Worm (Caenorhabditis elegans) whole organism, L3 larva: Measurements from ENCODE around the gene toca-2.

Experiments
- R02D3.7 ChIP-seq: fragments of 150-350 bp; optimal IDR thresholded peaks from 2 replicates; lab custom pipeline; 2014; ENCODE audit warnings: missing biosample characterization, missing genetic modification characterization
- ZK546.5 ChIP-seq: sonication (generic microtip); optimal IDR thresholded peaks from 2 replicates; lab custom pipeline; 2017; ENCODE audit warnings: missing biosample characterization, missing genetic modification characterization
- aly-2 ChIP-seq: fragments of 150-350 bp; optimal IDR thresholded peaks from 2 replicates; lab custom pipeline; 2014; ENCODE audit warnings: missing biosample characterization, missing genetic modification characterization
- ama-1 ChIP-seq: fragments of 150-350 bp; optimal IDR thresholded peaks from 2 replicates; lab custom pipeline; 2018
- ceh-28 ChIP-seq: fragments of 150-350 bp; optimal IDR thresholded peaks from 2 replicates; lab custom pipeline; 2014; ENCODE audit warnings: missing biosample characterization, missing genetic modification reagents, missing genetic modification characterization
- ceh-82 ChIP-seq: fragments of 150-350 bp; optimal IDR thresholded peaks from 2 replicates; lab custom pipeline; 2014; ENCODE audit warnings: missing biosample characterization, missing genetic modification characterization
- daf-12 ChIP-seq: fragments of 150-350 bp; optimal IDR thresholded peaks from 2 replicates; lab custom pipeline; 2014; ENCODE audit warnings: missing biosample characterization, missing genetic modification reagents, missing genetic modification characterization
- egl-27 ChIP-seq: sonication (generic microtip); optimal IDR thresholded peaks from 4 replicates; lab custom pipeline; 2017; ENCODE audit warnings: missing biosample characterization, missing genetic modification reagents, missing genetic modification characterization
- egl-5 ChIP-seq: fragments of 150-350 bp; optimal IDR thresholded peaks from 2 replicates; lab custom pipeline; 2017; ENCODE audit warnings: missing biosample characterization, missing genetic modification reagents, missing genetic modification characterization, inconsistent platforms
- elt-2 ChIP-seq: sonication (generic microtip); optimal IDR thresholded peaks from 2 replicates; lab custom pipeline; 2016; ENCODE audit warnings: missing genetic modification reagents, mild to moderate bottlenecking, missing genetic modification characterization, missing compliant biosample characterization
- elt-3 ChIP-seq, 3 experiments: fragments of 150-350 bp in 1 of 3; sonication (generic microtip) in 2 of 3; optimal IDR thresholded peaks; 2 replicates in 2 of 3; 4 replicates in 1 of 3; lab custom pipeline; 2014 to 2017; ENCODE audit warnings: missing biosample characterization in 3 of 3, missing genetic modification characterization in 3 of 3
- eor-1 ChIP-seq, 2 experiments: fragments of 150-350 bp; optimal IDR thresholded peaks; 2 replicates each; lab custom pipeline; 2014 to 2018; ENCODE audit warnings: missing biosample characterization in 2 of 2, missing genetic modification characterization in 2 of 2
- fkh-10 ChIP-seq: sonication (generic microtip); optimal IDR thresholded peaks from 2 replicates; lab custom pipeline; 2017; ENCODE audit warnings: missing biosample characterization, missing genetic modification reagents, missing genetic modification characterization
- hmg-11 ChIP-seq: sonication (generic microtip); optimal IDR thresholded peaks from 2 replicates; lab custom pipeline; 2016; ENCODE audit warnings: missing genetic modification characterization, missing compliant biosample characterization
- jun-1 ChIP-seq: fragments of 150-350 bp; optimal IDR thresholded peaks from 2 replicates; lab custom pipeline; 2014; ENCODE audit warnings: missing biosample characterization, missing genetic modification reagents, missing genetic modification characterization
- lin-15B ChIP-seq: fragments of 150-350 bp; optimal IDR thresholded peaks from 2 replicates; lab custom pipeline; 2014; ENCODE audit warnings: missing biosample characterization, missing genetic modification characterization
- lin-39 ChIP-seq: fragments of 150-350 bp; optimal IDR thresholded peaks from 2 replicates; lab custom pipeline; 2018; ENCODE audit warnings: missing biosample characterization, missing genetic modification reagents, missing genetic modification characterization
- mml-1 ChIP-seq: fragments of 150-350 bp; sonication (generic microtip); optimal IDR thresholded peaks from 3 replicates; lab custom pipeline; 2014; ENCODE audit warnings: missing biosample characterization, missing genetic modification characterization
- nfya-1 ChIP-seq: sonication (generic microtip); optimal IDR thresholded peaks from 2 replicates; lab custom pipeline; 2017; ENCODE audit warnings: missing genetic modification characterization, mild to moderate bottlenecking, missing compliant biosample characterization, antibody characterized with exemption, moderate library complexity; ENCODE audit not compliant: insufficient read depth
- nhr-11 ChIP-seq: fragments of 150-350 bp; optimal IDR thresholded peaks from 2 replicates; lab custom pipeline; 2014; ENCODE audit warnings: missing biosample characterization, missing genetic modification characterization
- nhr-23 ChIP-seq: fragments of 150-350 bp; optimal IDR thresholded peaks from 2 replicates; lab custom pipeline; 2014; ENCODE audit warnings: missing biosample characterization, missing genetic modification reagents, missing genetic modification characterization
- nhr-237 ChIP-seq: fragments of 150-350 bp; optimal IDR thresholded peaks from 2 replicates; lab custom pipeline; 2014; ENCODE audit warnings: missing biosample characterization, missing genetic modification characterization
- nhr-25 ChIP-seq: sonication (generic microtip); optimal IDR thresholded peaks from 2 replicates; lab custom pipeline; 2017; ENCODE audit warnings: missing biosample characterization, missing genetic modification characterization
- nhr-28 ChIP-seq: fragments of 150-350 bp; optimal IDR thresholded peaks from 2 replicates; lab custom pipeline; 2014; ENCODE audit warnings: missing biosample characterization, missing genetic modification characterization
- nhr-43 ChIP-seq: sonication (generic microtip); optimal IDR thresholded peaks from 2 replicates; lab custom pipeline; 2016; ENCODE audit warnings: mild to moderate bottlenecking, missing genetic modification characterization, missing compliant biosample characterization; ENCODE audit not compliant: poor library complexity, severe bottlenecking
- nhr-67 ChIP-seq: fragments of 150-350 bp; optimal IDR thresholded peaks from 2 replicates; lab custom pipeline; 2014; ENCODE audit warnings: missing biosample characterization, missing genetic modification characterization
- nhr-76 ChIP-seq: fragments of 150-350 bp; sonication (generic microtip); optimal IDR thresholded peaks from 5 replicates; lab custom pipeline; 2014; ENCODE audit warnings: missing biosample characterization, missing genetic modification characterization
- pha-4 ChIP-seq: fragments of 150-350 bp; optimal IDR thresholded peaks from 2 replicates; lab custom pipeline; 2014; ENCODE audit warnings: missing biosample characterization, missing genetic modification reagents, missing genetic modification characterization
- sea-2 ChIP-seq: fragments of 150-350 bp; sonication (generic microtip); optimal IDR thresholded peaks from 4 replicates; lab custom pipeline; 2014; ENCODE audit warnings: missing biosample characterization, missing genetic modification reagents, missing genetic modification characterization
- skn-1 ChIP-seq: fragments of 150-350 bp; optimal IDR thresholded peaks from 2 replicates; lab custom pipeline; 2014; ENCODE audit warnings: missing biosample characterization, missing genetic modification characterization
- snpc-4 ChIP-seq: fragments of 150-350 bp; optimal IDR thresholded peaks from 2 replicates; lab custom pipeline; 2014; ENCODE audit warnings: missing biosample characterization, missing genetic modification characterization
- zag-1 ChIP-seq: fragments of 150-350 bp; optimal IDR thresholded peaks from 2 replicates; lab custom pipeline; 2014; ENCODE audit warnings: missing biosample characterization, missing genetic modification characterization
- ztf-11 ChIP-seq: fragments of 150-350 bp; optimal IDR thresholded peaks from 2 replicates; lab custom pipeline; 2014; ENCODE audit warnings: missing biosample characterization, missing genetic modification characterization
- ztf-4 ChIP-seq: fragments of 150-350 bp; optimal IDR thresholded peaks from 2 replicates; lab custom pipeline; 2014; ENCODE audit warnings: missing biosample characterization, missing genetic modification characterization

toca-2 gene

ce11 chrIII:13755689-13756088 lies at the start of gene toca-2:
TSS of gene toca-2 (plus strand) at chrIII:13755896.
- TF ChIP-seq nhr-11 (tag; lab: Kevin White, UChicago) (no peak), aly-2 (tag; lab: Kevin White, UChicago) (no peak), egl-5 (tag; lab: Kevin White, UChicago) (no peak), sea-2 (GFP tag; lab: Kevin White, UChicago) (no peak), ceh-28 (tag; lab: Kevin White, UChicago) (no peak), fkh-10 (GFP tag; lab: Kevin White, UChicago) (no peak), nhr-28 (tag; lab: Kevin White, UChicago) (no peak), ceh-82 (no peak), daf-12 (tag; lab: Kevin White, UChicago) (no peak), nhr-237 (tag; lab: Kevin White, UChicago) (no peak), ama-1 (lab: Kevin White, UChicago) (no peak), nhr-23 (tag; lab: Kevin White, UChicago) (no peak), hmg-11 (tag; lab: Kevin White, UChicago) (no peak), pha-4 (tag; lab: Kevin White, UChicago) (no peak), nhr-67 (tag; lab: Kevin White, UChicago) (no peak)
- TF ChIP-seq, all 47 proteins: peak for 0

- TF ChIP-seq nfya-1 (tag; lab: Kevin White, UChicago) (peak; percentile 82), elt-2 (no peak)
Measured at ce11 chrIII:13708415-13708814, 47.3 kb upstream of the toca-2 start.

ce11 chrIII:13709122-13709521 lies 46.6 kb upstream of the toca-2 start:
- TF ChIP-seq elt-3 (tag; optimal IDR thresholded peaks at IDR 0.05; lab: Kevin White, UChicago), result no peak
- no peak for TF ChIP-seq nhr-11 (tag; lab: Kevin White, UChicago)
- TF ChIP-seq nhr-25 (tag; lab: Kevin White, UChicago), result peak; percentile 60
- TF ChIP-seq ama-1 (lab: Kevin White, UChicago), result peak; percentile 68
- TF ChIP-seq nhr-43 (tag; lab: Kevin White, UChicago), result peak; percentile 26
- TF ChIP-seq nhr-23 (tag; lab: Kevin White, UChicago), result peak; percentile 65
- TF ChIP-seq snpc-4, result no peak
- no peak for TF ChIP-seq eor-1 (tag; optimal IDR thresholded peaks at IDR 0.05; lab: Kevin White, UChicago)
- TF ChIP-seq zag-1 (tag; lab: Kevin White, UChicago), result no peak
- TF ChIP-seq ZK546.5 (tag; lab: Kevin White, UChicago), result no peak
- peak; percentile 20 for TF ChIP-seq nfya-1 (tag; lab: Kevin White, UChicago)

- TF ChIP-seq nhr-25 (tag; lab: Kevin White, UChicago) (peak; percentile 6), nhr-76 (tag; lab: Kevin White, UChicago) (no peak), elt-2 (no peak), nhr-23 (tag; lab: Kevin White, UChicago) (peak; percentile 1)
Measured at ce11 chrIII:13710666-13711065, 45.0 kb upstream of the toca-2 start.

- no peak for TF ChIP-seq fkh-10 (GFP tag; lab: Kevin White, UChicago)
- peak; percentile 84 for TF ChIP-seq nfya-1 (tag; lab: Kevin White, UChicago)
- TF ChIP-seq ztf-11, result no peak
- no peak for TF ChIP-seq mml-1 (tag; lab: Kevin White, UChicago)
- no peak for TF ChIP-seq egl-5 (tag; lab: Kevin White, UChicago)
- peak; percentile 72 for TF ChIP-seq hmg-11 (tag; lab: Kevin White, UChicago)
- no peak for TF ChIP-seq nhr-67 (tag; lab: Kevin White, UChicago)
- TF ChIP-seq elt-3 (tag; optimal IDR thresholded peaks at IDR 0.05; lab: Kevin White, UChicago), result no peak
- peak; percentile 5 for TF ChIP-seq elt-2
- peak; percentile 12 for TF ChIP-seq ceh-28 (tag; lab: Kevin White, UChicago)
- peak; percentile 62 for TF ChIP-seq lin-39 (tag; lab: Kevin White, UChicago)
- peak; percentile 44 for TF ChIP-seq pha-4 (tag; lab: Kevin White, UChicago)
- no peak for TF ChIP-seq nhr-43 (tag; lab: Kevin White, UChicago)
- TF ChIP-seq daf-12 (tag; lab: Kevin White, UChicago), result no peak
- TF ChIP-seq ZK546.5 (tag; lab: Kevin White, UChicago), result no peak
- TF ChIP-seq R02D3.7 (tag; lab: Kevin White, UChicago), result no peak
- TF ChIP-seq ama-1 (lab: Kevin White, UChicago), result no peak
- TF ChIP-seq eor-1 (tag; optimal IDR thresholded peaks at IDR 0.05; lab: Kevin White, UChicago), result no peak
- no peak for TF ChIP-seq ztf-4 (tag; lab: Kevin White, UChicago)
- TF ChIP-seq egl-27 (tag; lab: Kevin White, UChicago), result no peak
- TF ChIP-seq skn-1, result peak; percentile 4
- TF ChIP-seq lin-15B (tag; lab: Kevin White, UChicago), result peak; percentile 4
- peak; percentile 27 for TF ChIP-seq jun-1
Measured at ce11 chrIII:13712854-13713293, 42.8 kb upstream of the toca-2 start.
